Fruit fly (Drosophila melanogaster) whole organism, embryonic: ENCODE data around the gene Nup37.
A peak's percentile ranks its signal among the peaks of the same experiment; 100 is the strongest.

Experiments used
- Awh ChIP-seq: fragments of 200-800 bp; sonication (Bioruptor generic); IDR thresholded peaks from 2 replicates; pipeline ENCODE4, ENCODE4 v1.3.6; 2022; ENCODE audit warnings: missing biosample characterization, missing genetic modification characterization
- B-H1 ChIP-seq: fragments of 200-800 bp; sonication (Bioruptor generic); IDR thresholded peaks from 3 replicates; pipeline ENCODE4 v1.3.6; 2022; ENCODE audit warnings: missing biosample characterization, missing genetic modification characterization
- BEAF-32 ChIP-seq: fragments of 200-800 bp; sonication (Bioruptor generic); optimal IDR thresholded peaks from 3 replicates; lab custom pipeline; 2017; ENCODE audit warnings: missing biosample characterization, missing genetic modification characterization, mild to moderate bottlenecking, moderate library complexity, missing genetic modification reagents
- CG10209 ChIP-seq: fragments of 200-800 bp; sonication (Bioruptor generic); optimal IDR thresholded peaks from 3 replicates; lab custom pipeline; 2017; ENCODE audit warnings: missing biosample characterization, mild to moderate bottlenecking, missing genetic modification characterization, missing genetic modification reagents
- CG11456 ChIP-seq: fragments of 200-800 bp; sonication (Bioruptor generic); IDR thresholded peaks from 3 replicates; pipeline ENCODE4 v1.3.6; 2022; ENCODE audit warnings: missing biosample characterization, missing genetic modification characterization
- CG13775 ChIP-seq: fragments of 200-800 bp; sonication (Bioruptor generic); optimal IDR thresholded peaks from 3 replicates; lab custom pipeline; 2017; ENCODE audit warnings: missing biosample characterization, mild to moderate bottlenecking, missing genetic modification characterization
- CG13894 ChIP-seq: fragments of 200-800 bp; sonication (Bioruptor generic); optimal IDR thresholded peaks from 3 replicates; lab custom pipeline; 2018; ENCODE audit warnings: missing biosample characterization, mild to moderate bottlenecking, missing genetic modification characterization, moderate library complexity
- CG14710 ChIP-seq: fragments of 200-800 bp; sonication (Bioruptor generic); optimal IDR thresholded peaks from 3 replicates; lab custom pipeline; 2019; ENCODE audit warnings: missing biosample characterization, mild to moderate bottlenecking, missing genetic modification characterization, moderate library complexity
- CG1603 ChIP-seq: fragments of 200-800 bp; sonication (Bioruptor generic); optimal IDR thresholded peaks from 2 replicates; lab custom pipeline; 2019; ENCODE audit warnings: missing biosample characterization, mild to moderate bottlenecking, missing genetic modification characterization, moderate library complexity
- CG18011 ChIP-seq: fragments of 200-800 bp; sonication (Bioruptor generic); optimal IDR thresholded peaks from 2 replicates; lab custom pipeline; 2017; ENCODE audit warnings: missing biosample characterization, missing genetic modification characterization, mild to moderate bottlenecking, moderate library complexity, missing genotype
- CG3281 ChIP-seq: fragments of 200-800 bp; sonication (Bioruptor generic); optimal IDR thresholded peaks from 3 replicates; lab custom pipeline; 2017; ENCODE audit warnings: missing biosample characterization, mild to moderate bottlenecking, missing genetic modification characterization
- CG3995 ChIP-seq: fragments of 200-800 bp; sonication (Bioruptor generic); optimal IDR thresholded peaks from 3 replicates; lab custom pipeline; 2016; ENCODE audit warnings: missing biosample characterization, missing genetic modification characterization
- CG4328 ChIP-seq: fragments of 200-800 bp; sonication (Bioruptor generic); optimal IDR thresholded peaks from 3 replicates; lab custom pipeline; 2017; ENCODE audit warnings: missing biosample characterization, missing genetic modification reagents, missing genetic modification characterization
- CG4617 ChIP-seq: fragments of 200-800 bp; sonication (Bioruptor generic); optimal IDR thresholded peaks from 3 replicates; lab custom pipeline; 2016; ENCODE audit warnings: missing biosample characterization, missing genetic modification characterization, borderline replicate concordance
- CG4707 ChIP-seq: fragments of 200-800 bp; sonication (Bioruptor generic); optimal IDR thresholded peaks from 2 replicates; lab custom pipeline; 2018; ENCODE audit warnings: missing biosample characterization, mild to moderate bottlenecking, missing genetic modification characterization, moderate library complexity
- CG6813 ChIP-seq: fragments of 200-800 bp; sonication (Bioruptor generic); optimal IDR thresholded peaks from 2 replicates; lab custom pipeline; 2017; ENCODE audit warnings: missing biosample characterization, missing genetic modification characterization, mild to moderate bottlenecking, moderate library complexity, missing genetic modification reagents
- CG7745 ChIP-seq: fragments of 200-800 bp; sonication (Bioruptor generic); optimal IDR thresholded peaks from 2 replicates; lab custom pipeline; 2018; ENCODE audit warnings: missing biosample characterization, mild to moderate bottlenecking, missing genetic modification characterization, moderate library complexity
- CG8944 ChIP-seq: fragments of 200-800 bp; sonication (Bioruptor generic); optimal IDR thresholded peaks from 3 replicates; lab custom pipeline; 2016; ENCODE audit warnings: missing biosample characterization, missing genetic modification characterization
- Doc2 ChIP-seq: fragments of 200-800 bp; sonication (Bioruptor generic); IDR thresholded peaks from 2 replicates; pipeline ENCODE4 v1.3.6; 2022; ENCODE audit warnings: missing biosample characterization, missing genetic modification characterization
- Fer2 ChIP-seq: fragments of 200-800 bp; sonication (Bioruptor generic); optimal IDR thresholded peaks from 2 replicates; lab custom pipeline; 2018; ENCODE audit warnings: missing biosample characterization, mild to moderate bottlenecking, missing genetic modification characterization, moderate library complexity
- GATAe ChIP-seq: fragments of 200-800 bp; sonication (Bioruptor generic); conservative IDR thresholded peaks from 2 replicates; pipeline ENCODE4 v1.3.6; 2022; ENCODE audit warnings: missing biosample characterization, missing genetic modification characterization
- Hmr ChIP-seq: fragments of 200-800 bp; sonication (Bioruptor generic); optimal IDR thresholded peaks from 3 replicates; lab custom pipeline; 2017; ENCODE audit warnings: mild to moderate bottlenecking, missing biosample characterization, missing genetic modification reagents, missing genetic modification characterization
- Med ChIP-seq: fragments of 200-800 bp; sonication (Bioruptor generic); peaks from one replicate; lab custom pipeline; 2016; ENCODE audit warnings: missing biosample characterization, missing genetic modification characterization, mild to moderate bottlenecking, inconsistent platforms, moderate library complexity
- Nf-YA ChIP-seq: fragments of 200-800 bp; sonication (Bioruptor generic); IDR thresholded peaks from 2 replicates; pipeline ENCODE4 v1.3.6; 2022; ENCODE audit warnings: missing biosample characterization, missing genetic modification characterization
- Ravus ChIP-seq: fragments of 200-800 bp; sonication (Bioruptor generic); IDR thresholded peaks from 2 replicates; pipeline ENCODE4 v1.3.6; 2022; ENCODE audit warnings: missing biosample characterization, missing genetic modification characterization
- Rx ChIP-seq: fragments of 200-800 bp; sonication (Bioruptor generic); IDR thresholded peaks from 2 replicates; pipeline ENCODE4 v1.3.6; 2022; ENCODE audit warnings: missing biosample characterization, missing genetic modification characterization
- Side ChIP-seq: fragments of 200-800 bp; sonication (Bioruptor generic); optimal IDR thresholded peaks from 2 replicates; lab custom pipeline; 2016; ENCODE audit warnings: missing biosample characterization, missing genetic modification characterization
- cwo ChIP-seq: fragments of 200-800 bp; sonication (Bioruptor generic); optimal IDR thresholded peaks from 3 replicates; lab custom pipeline; 2017; ENCODE audit warnings: missing biosample characterization, missing genetic modification characterization, mild to moderate bottlenecking, moderate library complexity, missing genetic modification reagents
- da ChIP-seq: fragments of 200-800 bp; sonication (Bioruptor generic); optimal IDR thresholded peaks from 2 replicates; lab custom pipeline; 2016; ENCODE audit warnings: missing biosample characterization, missing genetic modification characterization
- dimm ChIP-seq: fragments of 200-800 bp; sonication (Bioruptor generic); IDR thresholded peaks from 2 replicates; pipeline ENCODE4 v1.3.6; 2022; ENCODE audit warnings: missing biosample characterization, missing genetic modification characterization
- dmrt99B ChIP-seq: fragments of 200-800 bp; sonication (Bioruptor generic); optimal IDR thresholded peaks from 2 replicates; lab custom pipeline; 2018; ENCODE audit warnings: missing biosample characterization, mild to moderate bottlenecking, missing genetic modification characterization, moderate library complexity
- dpn ChIP-seq, 2 experiments: fragments of 200-800 bp; sonication (Bioruptor generic); optimal IDR thresholded peaks; 3 replicates each; lab custom pipeline; 2016; ENCODE audit warnings: missing biosample characterization in 2 of 2, missing genetic modification characterization in 2 of 2
- exex ChIP-seq: fragments of 200-800 bp; sonication (Bioruptor generic); optimal IDR thresholded peaks from 4 replicates; lab custom pipeline; 2018; ENCODE audit warnings: missing biosample characterization, mild to moderate bottlenecking, missing genetic modification characterization, moderate library complexity
- ftz-f1 ChIP-seq: fragments of 200-800 bp; sonication (Bioruptor generic); optimal IDR thresholded peaks from 2 replicates; lab custom pipeline; 2016; ENCODE audit warnings: missing biosample characterization, missing genetic modification characterization
- gfzf ChIP-seq: fragments of 200-800 bp; sonication (Bioruptor generic); optimal IDR thresholded peaks from 2 replicates; lab custom pipeline; 2016; ENCODE audit warnings: missing biosample characterization, mild to moderate bottlenecking, missing genetic modification characterization, moderate library complexity
- hbn ChIP-seq: fragments of 200-800 bp; sonication (Bioruptor generic); IDR thresholded peaks from 2 replicates; pipeline ENCODE4 v1.3.6; 2022; ENCODE audit warnings: missing biosample characterization, missing genetic modification characterization; ENCODE audit not compliant: partially characterized antibody
- hkb ChIP-seq, 2 experiments: fragments of 200-800 bp in 1 of 2; fragments of >200 bp in 1 of 2; sonication (Bioruptor generic) in 1 of 2; IDR thresholded peaks in 1 of 2; optimal IDR thresholded peaks in 1 of 2; 2 replicates each; pipeline versions ENCODE4 v1.3.6 to Lab custom; 2017 to 2022; ENCODE audit warnings: missing biosample characterization in 1 of 2, missing genetic modification characterization in 1 of 2
- kah ChIP-seq: fragments of 200-800 bp; sonication (Bioruptor generic); optimal IDR thresholded peaks from 2 replicates; lab custom pipeline; 2018; ENCODE audit warnings: missing biosample characterization, mild to moderate bottlenecking, missing genetic modification characterization
- kay ChIP-seq: fragments of 200-800 bp; sonication (Bioruptor generic); optimal IDR thresholded peaks from 2 replicates; lab custom pipeline; 2016; ENCODE audit warnings: missing biosample characterization, missing genetic modification characterization
- knrl ChIP-seq: fragments of 200-800 bp; sonication (Bioruptor generic); IDR thresholded peaks from 3 replicates; pipeline ENCODE4 v1.3.6; 2022; ENCODE audit warnings: missing biosample characterization, missing genetic modification characterization; ENCODE audit not compliant: partially characterized antibody
- lov ChIP-seq, 2 experiments: fragments of 200-800 bp in 1 of 2; fragments of >200 bp in 1 of 2; sonication (Bioruptor generic) in 1 of 2; IDR thresholded peaks in 1 of 2; optimal IDR thresholded peaks in 1 of 2; 2 replicates in 1 of 2; 3 replicates in 1 of 2; pipeline versions ENCODE4 v1.3.6 to Lab custom; 2017 to 2022; ENCODE audit warnings: missing biosample characterization in 1 of 2, missing genetic modification characterization in 1 of 2
- maf-S ChIP-seq: fragments of 200-800 bp; sonication (Bioruptor generic); optimal IDR thresholded peaks from 2 replicates; lab custom pipeline; 2016; ENCODE audit warnings: missing biosample characterization, missing genetic modification characterization
- mirr ChIP-seq: fragments of 200-800 bp; sonication (Bioruptor generic); optimal IDR thresholded peaks from 3 replicates; lab custom pipeline; 2018; ENCODE audit warnings: missing biosample characterization, mild to moderate bottlenecking, missing genetic modification characterization
- nau ChIP-seq: fragments of 200-800 bp; sonication (Bioruptor generic); optimal IDR thresholded peaks from 3 replicates; lab custom pipeline; 2017; ENCODE audit warnings: missing biosample characterization, mild to moderate bottlenecking, missing genetic modification characterization, missing genetic modification reagents
- pzg ChIP-seq: fragments of 200-800 bp; sonication (Bioruptor generic); optimal IDR thresholded peaks from 3 replicates; lab custom pipeline; 2018; ENCODE audit warnings: missing biosample characterization, mild to moderate bottlenecking, missing genetic modification characterization, moderate library complexity
- slbo ChIP-seq: fragments of 200-800 bp; sonication (Bioruptor generic); IDR thresholded peaks from 2 replicates; pipeline ENCODE4 v1.3.6; 2022; ENCODE audit warnings: missing biosample characterization, missing genetic modification characterization
- tio ChIP-seq: fragments of 200-800 bp; sonication (Bioruptor generic); optimal IDR thresholded peaks from 2 replicates; lab custom pipeline; 2017; ENCODE audit warnings: missing biosample characterization, missing genetic modification characterization, inconsistent platforms
- trh ChIP-seq: fragments of 200-800 bp; sonication (Bioruptor generic); optimal IDR thresholded peaks from 2 replicates; lab custom pipeline; 2016; ENCODE audit warnings: missing biosample characterization, missing genetic modification characterization
- ttk ChIP-seq: fragments of 200-800 bp; sonication (Bioruptor generic); IDR thresholded peaks from 2 replicates; pipeline ENCODE4 v2.1.2; 2022; ENCODE audit warnings: missing biosample characterization, missing genetic modification characterization
- vvl ChIP-seq: fragments of 200-800 bp; sonication (Bioruptor generic); IDR thresholded peaks from 2 replicates; pipeline ENCODE4 v1.3.6; 2022; ENCODE audit warnings: missing biosample characterization, missing genetic modification characterization

Nup37 gene

dm6 chr3R:25235362-25235761 is 12.1 kb upstream of the Nup37 start, which contains the start of gene Sil1 (continued):
- TF ChIP-seq ttk (GFP tag; lab: Robert Waterston, UW): no peak
- TF ChIP-seq kay: no peak
- no peak for TF ChIP-seq Fer2 (tag; lab: Kevin White, UChicago)
- no peak for TF ChIP-seq lov (optimal IDR thresholded peaks at IDR 0.05; lab: Kevin White, UChicago)
- no peak for TF ChIP-seq lov (GFP tag; IDR thresholded peaks at IDR 0.05; lab: Robert Waterston, UW)
- TF ChIP-seq CG11456: no peak
- TF ChIP-seq Nf-YA (GFP tag; lab: Robert Waterston, UW): no peak
- TF ChIP-seq gfzf (GFP tag; lab: Kevin White, UChicago): peak; percentile 76
- no peak for TF ChIP-seq CG18011 (GFP tag; lab: Kevin White, UChicago)
- TF ChIP-seq kah (GFP tag; lab: Kevin White, UChicago): no peak
- peak; percentile 31; the same call in 1 of the 3 replicates for TF ChIP-seq knrl (GFP tag; lab: Robert Waterston, UW)
- no peak for TF ChIP-seq CG4328 (GFP tag; lab: Kevin White, UChicago)
- TF ChIP-seq CG3995: no peak
- no peak for TF ChIP-seq GATAe (GFP tag; lab: Robert Waterston, UW)
- no peak for TF ChIP-seq exex (tag; lab: Kevin White, UChicago)
- no peak for TF ChIP-seq slbo (GFP tag; lab: Robert Waterston, UW)
- no peak for TF ChIP-seq Rx (GFP tag; lab: Robert Waterston, UW)
- TF ChIP-seq Awh: no peak
- no peak for TF ChIP-seq nau (GFP tag; lab: Kevin White, UChicago)
- TF ChIP-seq Ravus (GFP tag; lab: Robert Waterston, UW): no peak
- no peak for TF ChIP-seq dpn (GFP tag; optimal IDR thresholded peaks at IDR 0.05; lab: Kevin White, UChicago)
- TF ChIP-seq CG10209 (GFP tag; lab: Kevin White, UChicago): no peak
- TF ChIP-seq Side (GFP tag; lab: Kevin White, UChicago): no peak
- no peak for TF ChIP-seq hkb (optimal IDR thresholded peaks at IDR 0.05; lab: Kevin White, UChicago)
- TF ChIP-seq hkb (GFP tag; IDR thresholded peaks at IDR 0.05; lab: Robert Waterston, UW): no peak
- TF ChIP-seq da (GFP tag; lab: Kevin White, UChicago): no peak
- no peak for TF ChIP-seq dmrt99B (tag; lab: Kevin White, UChicago)
- no peak for TF ChIP-seq B-H1
- TF ChIP-seq pzg (GFP tag; lab: Kevin White, UChicago): peak; percentile 66
- no peak for TF ChIP-seq CG13775 (GFP tag; lab: Kevin White, UChicago)
- TF ChIP-seq ftz-f1 (GFP tag; lab: Kevin White, UChicago): no peak
- TF ChIP-seq CG3281 (GFP tag; lab: Kevin White, UChicago): no peak
- TF ChIP-seq CG1603 (tag; lab: Kevin White, UChicago): peak; percentile 67
- TF ChIP-seq CG6813 (GFP tag; lab: Kevin White, UChicago): no peak
- TF ChIP-seq CG14710 (tag; lab: Kevin White, UChicago): peak; percentile 22
- TF ChIP-seq, all 482 proteins: peak for 25

dm6 chr3R:25236121-25236520 is 11.3 kb upstream of the Nup37 start:
- no peak for TF ChIP-seq maf-S
- no peak for TF ChIP-seq da (GFP tag; lab: Kevin White, UChicago)
- TF ChIP-seq CG4707 (GFP tag; lab: Kevin White, UChicago): no peak
- no peak for TF ChIP-seq CG6813 (GFP tag; lab: Kevin White, UChicago)
- TF ChIP-seq CG7745 (tag; lab: Kevin White, UChicago): no peak
- no peak for TF ChIP-seq Doc2
- TF ChIP-seq CG4617: no peak
- no peak for TF ChIP-seq Hmr
- peak; percentile 52 for TF ChIP-seq cwo (GFP tag; lab: Kevin White, UChicago)
- peak; percentile 65 for TF ChIP-seq Med (GFP tag; lab: Kevin White, UChicago)
- TF ChIP-seq CG8944: no peak
- TF ChIP-seq mirr (GFP tag; lab: Kevin White, UChicago): peak; percentile 43
- peak; percentile 36; the same call in 1 of the 2 replicates for TF ChIP-seq vvl (GFP tag; lab: Robert Waterston, UW)
- TF ChIP-seq trh (GFP tag; lab: Kevin White, UChicago): no peak
- TF ChIP-seq tio (GFP tag; lab: Kevin White, UChicago): no peak
- TF ChIP-seq hbn: no peak
- no peak for TF ChIP-seq dimm (GFP tag; lab: Robert Waterston, UW)
- no peak for TF ChIP-seq BEAF-32 (GFP tag; lab: Kevin White, UChicago)
- peak; percentile 4 for TF ChIP-seq CG13894 (tag; lab: Kevin White, UChicago)
